Fruit fly (Drosophila melanogaster): ENCODE results near the gene TBC1D16.

The TBC1D16 gene

dm6 chr2L:10472257-10472656 is 36.8 kb upstream of the TBC1D16 start:
- TF ChIP-seq Pif1B (GFP tag; optimal IDR thresholded peaks at IDR 0.05) (no peak), CG8159 (tag; optimal IDR thresholded peaks at IDR 0.05) (no peak), CG12605 (GFP tag; IDR thresholded peaks at IDR 0.05) (no peak), EcR (GFP tag; optimal IDR thresholded peaks at IDR 0.05) (no peak), Pif1A (GFP tag; optimal IDR thresholded peaks at IDR 0.05) (no peak), CG10348 (GFP tag; IDR thresholded peaks at IDR 0.05) (no peak)

- TF ChIP-seq Ets98B (GFP tag; IDR thresholded peaks at IDR 0.05) (no peak), CG32121 (GFP tag; IDR thresholded peaks at IDR 0.05) (0 out of 2 replicates have a peak, but pooled peaks have one; percentile 11), Pif1A (GFP tag; optimal IDR thresholded peaks at IDR 0.05) (no peak), Pif1B (GFP tag; optimal IDR thresholded peaks at IDR 0.05) (no peak), fd96Ca (GFP tag; IDR thresholded peaks at IDR 0.05) (no peak), CG12605 (GFP tag; IDR thresholded peaks at IDR 0.05) (no peak)
These were observed 34.8 kb upstream of the TBC1D16 start for dm6 chr2L:10470211-10470610.

- TF ChIP-seq CG12605 (GFP tag; IDR thresholded peaks at IDR 0.05) (no peak), CG14655 (GFP tag; optimal IDR thresholded peaks at IDR 0.05) (no peak), rn (GFP tag; IDR thresholded peaks at IDR 0.05) (no peak)
These were observed 33.5 kb upstream of the TBC1D16 start for dm6 chr2L:10468978-10469377.

dm6 chr2L:10468388-10468787 is 32.9 kb upstream of the TBC1D16 start:
- peak; percentile 11 for TF ChIP-seq Snoo (tag; optimal IDR thresholded peaks at IDR 0.05)
- TF ChIP-seq CG8301 (tag; optimal IDR thresholded peaks at IDR 0.05), result peak; percentile 43
- peak; percentile 58 for TF ChIP-seq Pif1B (GFP tag; optimal IDR thresholded peaks at IDR 0.05)
- TF ChIP-seq CG32121 (GFP tag; IDR thresholded peaks at IDR 0.05), result peak; percentile 67
- no peak for TF ChIP-seq fd96Ca (GFP tag; IDR thresholded peaks at IDR 0.05)
- TF ChIP-seq CG12605 (GFP tag; IDR thresholded peaks at IDR 0.05), result no peak
- peak; percentile 72 for TF ChIP-seq CG8159 (tag; optimal IDR thresholded peaks at IDR 0.05)
- TF ChIP-seq CG9948 (tag; optimal IDR thresholded peaks at IDR 0.05), result peak; percentile 23
- TF ChIP-seq D1 (tag; optimal IDR thresholded peaks at IDR 0.05), result no peak
- peak; percentile 51; the same call in 1 of the 2 replicates for TF ChIP-seq Ets98B (GFP tag; IDR thresholded peaks at IDR 0.05)
- no peak for TF ChIP-seq CG13204 (GFP tag; optimal IDR thresholded peaks at IDR 0.05)
- TF ChIP-seq EcR (GFP tag; optimal IDR thresholded peaks at IDR 0.05), result no peak
- peak; percentile 59 for TF ChIP-seq CG14655 (GFP tag; optimal IDR thresholded peaks at IDR 0.05)
- no peak for TF ChIP-seq gl (tag; optimal IDR thresholded peaks at IDR 0.05)
- TF ChIP-seq CG4496 (GFP tag; IDR thresholded peaks at IDR 0.05), result peak; percentile 78
- peak; percentile 17; the same call in 1 of the 2 replicates for TF ChIP-seq rn (GFP tag; IDR thresholded peaks at IDR 0.05)
- TF ChIP-seq CG34367 (tag; optimal IDR thresholded peaks at IDR 0.05), result peak; percentile 56
- TF ChIP-seq Pif1A (GFP tag; optimal IDR thresholded peaks at IDR 0.05), result peak; percentile 48
- peak; percentile 70 for TF ChIP-seq CG15710 (tag; optimal IDR thresholded peaks at IDR 0.05)
- no peak for TF ChIP-seq CG10348 (GFP tag; IDR thresholded peaks at IDR 0.05)
- TF ChIP-seq CG17806 (tag; optimal IDR thresholded peaks at IDR 0.05), result peak; percentile 64

- peak; percentile 59 for TF ChIP-seq CG14655 (GFP tag; optimal IDR thresholded peaks at IDR 0.05)
- no peak for TF ChIP-seq D1 (tag; optimal IDR thresholded peaks at IDR 0.05)
- TF ChIP-seq CG13204 (GFP tag; optimal IDR thresholded peaks at IDR 0.05), result no peak
- TF ChIP-seq Pif1A (GFP tag; optimal IDR thresholded peaks at IDR 0.05), result peak; percentile 25
- 0 out of 2 replicates have a peak, but pooled peaks have one; percentile 45 for TF ChIP-seq CG32121 (GFP tag; IDR thresholded peaks at IDR 0.05)
- peak; percentile 38 for TF ChIP-seq CG8301 (tag; optimal IDR thresholded peaks at IDR 0.05)
- no peak for TF ChIP-seq CG15710 (tag; optimal IDR thresholded peaks at IDR 0.05)
These were observed 31.4 kb upstream of the TBC1D16 start for dm6 chr2L:10466865-10467270.

- TF ChIP-seq Snoo (tag; optimal IDR thresholded peaks at IDR 0.05), result no peak
- no peak for TF ChIP-seq CG8301 (tag; optimal IDR thresholded peaks at IDR 0.05)
These were observed 23.5 kb upstream of the TBC1D16 start for dm6 chr2L:10458979-10459378.

- TF ChIP-seq CG34367 (tag; optimal IDR thresholded peaks at IDR 0.05) (no peak), CG12605 (GFP tag; IDR thresholded peaks at IDR 0.05) (peak; percentile 12; the same call in 1 of the 2 replicates)
These were observed 21.9 kb upstream of the TBC1D16 start, which contains the start of the genes LManI and LManII for dm6 chr2L:10457191-10457899. LManI (minus strand) TSS chr2L:10457241. LManII (plus strand) TSS chr2L:10457658.

Data from whole organism, pupa.